Fruit fly (Drosophila melanogaster) whole organism, adult: ENCODE results near the gene CG3690.

Experiments
- CG1620 ChIP-seq: fragments of 200-800 bp; sonication (Bioruptor generic); optimal IDR thresholded peaks from 2 replicates; lab custom pipeline; 2016; ENCODE audit warnings: missing biosample characterization, missing genetic modification characterization
- Hr96 ChIP-seq: fragments of 200-800 bp; sonication (Bioruptor generic); optimal IDR thresholded peaks from 2 replicates; lab custom pipeline; 2016; ENCODE audit warnings: missing biosample characterization, missing genetic modification characterization

CG3690 gene

DNA sequence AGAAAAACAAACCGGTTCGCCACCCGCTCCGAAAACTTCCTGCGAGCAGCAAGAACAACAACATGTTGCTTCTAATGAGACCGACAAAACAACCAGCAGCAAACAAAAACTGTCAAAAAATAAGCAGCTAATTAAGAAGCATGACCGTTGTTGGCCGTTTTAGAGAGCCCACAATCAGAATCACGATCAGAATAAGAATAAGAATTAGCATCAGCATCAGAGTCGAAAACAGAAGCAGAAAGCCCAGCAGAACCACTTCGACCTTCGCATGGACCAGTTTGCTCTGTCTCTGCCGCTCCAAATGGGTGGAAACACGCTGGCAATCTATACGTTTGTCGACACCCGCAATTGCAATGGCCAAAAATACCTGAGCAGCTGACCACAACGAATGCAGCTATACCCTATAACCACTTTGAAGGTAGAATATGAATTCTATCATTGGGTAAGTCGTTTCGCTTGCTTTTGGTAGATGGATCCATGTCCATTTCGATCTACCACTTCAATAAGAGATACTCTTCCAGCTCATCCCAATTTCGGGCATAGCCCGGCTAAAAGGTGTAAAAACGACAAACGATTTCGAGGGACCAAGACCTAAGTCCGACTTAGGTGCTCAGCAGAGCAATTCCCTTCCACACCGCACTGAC is 52.2 kb downstream of the CG3690 start:
- no peak for TF ChIP-seq CG1620 (GFP tag; lab: Kevin White, UChicago)
- TF ChIP-seq Hr96 (GFP tag; lab: Kevin White, UChicago) = no peak
